Worm (Caenorhabditis elegans) whole organism, mixed stage, embryonic: Measurements from ENCODE around the gene F26F12.5.

Source experiments
- M03D4.4 ChIP-seq: sonication (generic microtip); optimal IDR thresholded peaks from 2 replicates; lab custom pipeline; 2017; ENCODE audit warnings: mild to moderate bottlenecking, missing genetic modification characterization, missing compliant biosample characterization
- bed-3 ChIP-seq: fragments of 200-800 bp; sonication (Bioruptor generic); optimal IDR thresholded peaks from 3 replicates; lab custom pipeline; 2018; ENCODE audit warnings: mild to moderate bottlenecking, missing genetic modification characterization, moderate library complexity, missing compliant biosample characterization
- blmp-1 ChIP-seq: fragments of 150-350 bp; optimal IDR thresholded peaks from 2 replicates; lab custom pipeline; 2014; ENCODE audit warnings: missing biosample characterization, missing genetic modification characterization
- ceh-39 ChIP-seq: fragments of 150-350 bp; optimal IDR thresholded peaks from 2 replicates; lab custom pipeline; 2014; ENCODE audit warnings: missing biosample characterization, missing genetic modification characterization
- ceh-43 ChIP-seq: fragments of 200-800 bp; sonication (Bioruptor generic); optimal IDR thresholded peaks from 2 replicates; lab custom pipeline; 2018; ENCODE audit warnings: mild to moderate bottlenecking, missing genetic modification characterization, moderate library complexity, missing compliant biosample characterization
- ceh-83 ChIP-seq: fragments of 200-800 bp; sonication (Bioruptor generic); optimal IDR thresholded peaks from 2 replicates; lab custom pipeline; 2018; ENCODE audit warnings: mild to moderate bottlenecking, missing genetic modification characterization, missing compliant biosample characterization
- ces-1 ChIP-seq: fragments of 150-350 bp; optimal IDR thresholded peaks from 2 replicates; lab custom pipeline; 2014; ENCODE audit warnings: missing biosample characterization, missing genetic modification reagents, missing genetic modification characterization
- cnd-1 ChIP-seq: fragments of 200-800 bp; sonication (Bioruptor generic); optimal IDR thresholded peaks from 2 replicates; lab custom pipeline; 2018; ENCODE audit warnings: mild to moderate bottlenecking, missing genetic modification characterization, missing compliant biosample characterization
- drap-1 ChIP-seq: fragments of 200-800 bp; sonication (Bioruptor generic); optimal IDR thresholded peaks from 3 replicates; lab custom pipeline; 2018; ENCODE audit warnings: mild to moderate bottlenecking, missing genetic modification characterization, missing compliant biosample characterization
- elt-1 ChIP-seq: sonication (generic microtip); optimal IDR thresholded peaks from 2 replicates; lab custom pipeline; 2017; ENCODE audit warnings: missing genetic modification characterization, mild to moderate bottlenecking, missing compliant biosample characterization, antibody characterized with exemption, moderate library complexity, borderline replicate concordance; ENCODE audit not compliant: insufficient read depth
- elt-3 ChIP-seq: fragments of 150-350 bp; optimal IDR thresholded peaks from 2 replicates; lab custom pipeline; 2014; ENCODE audit warnings: missing biosample characterization, missing genetic modification characterization
- flh-1 ChIP-seq: fragments of 200-800 bp; sonication (Bioruptor generic); optimal IDR thresholded peaks from 2 replicates; lab custom pipeline; 2018; ENCODE audit warnings: mild to moderate bottlenecking, missing genetic modification characterization, moderate library complexity, missing compliant biosample characterization
- ham-2 ChIP-seq: fragments of 200-800 bp; sonication (Bioruptor generic); optimal IDR thresholded peaks from 2 replicates; lab custom pipeline; 2018; ENCODE audit warnings: mild to moderate bottlenecking, missing genetic modification characterization, missing compliant biosample characterization
- hlh-1 ChIP-seq: fragments of 150-350 bp; optimal IDR thresholded peaks from 2 replicates; lab custom pipeline; 2014; ENCODE audit warnings: missing biosample characterization, missing genetic modification reagents, missing genetic modification characterization
- lin-13 ChIP-seq: fragments of 150-350 bp; optimal IDR thresholded peaks from 2 replicates; lab custom pipeline; 2014; ENCODE audit warnings: missing biosample characterization, missing genetic modification characterization
- lin-32 ChIP-seq: fragments of 200-800 bp; sonication (Bioruptor generic); optimal IDR thresholded peaks from 2 replicates; lab custom pipeline; 2018; ENCODE audit warnings: mild to moderate bottlenecking, missing genetic modification characterization, missing compliant biosample characterization
- lsy-2 ChIP-seq: fragments of 150-350 bp; optimal IDR thresholded peaks from 2 replicates; lab custom pipeline; 2014; ENCODE audit warnings: missing biosample characterization, missing genetic modification characterization
- mab-5 ChIP-seq: fragments of 150-350 bp; optimal IDR thresholded peaks from 2 replicates; lab custom pipeline; 2014; ENCODE audit warnings: missing biosample characterization, missing genetic modification characterization
- mep-1 ChIP-seq: fragments of 150-350 bp; optimal IDR thresholded peaks from 2 replicates; lab custom pipeline; 2017; ENCODE audit warnings: missing biosample characterization, missing genetic modification reagents, missing genetic modification characterization, inconsistent platforms
- mls-2 ChIP-seq: sonication (generic microtip); optimal IDR thresholded peaks from 2 replicates; lab custom pipeline; 2016; ENCODE audit warnings: mild to moderate bottlenecking, missing genetic modification characterization, moderate library complexity, missing compliant biosample characterization
- nhr-12 ChIP-seq: fragments of 150-350 bp; optimal IDR thresholded peaks from 2 replicates; lab custom pipeline; 2014; ENCODE audit warnings: missing biosample characterization, missing genetic modification characterization
- nhr-2 ChIP-seq: fragments of 150-350 bp; optimal IDR thresholded peaks from 2 replicates; lab custom pipeline; 2014; ENCODE audit warnings: missing biosample characterization, missing genetic modification characterization
- nhr-237 ChIP-seq: fragments of 150-350 bp; optimal IDR thresholded peaks from 2 replicates; lab custom pipeline; 2014; ENCODE audit warnings: missing biosample characterization, missing genetic modification characterization
- nhr-76 ChIP-seq: sonication (generic microtip); optimal IDR thresholded peaks from 2 replicates; lab custom pipeline; 2017; ENCODE audit warnings: missing biosample characterization, missing genetic modification characterization
- pha-4 ChIP-seq: fragments of 150-350 bp; optimal IDR thresholded peaks from 2 replicates; lab custom pipeline; 2018; ENCODE audit warnings: missing biosample characterization, missing genetic modification reagents, missing genetic modification characterization
- sem-2 ChIP-seq: fragments of 200-800 bp; sonication (Bioruptor generic); optimal IDR thresholded peaks from 2 replicates; lab custom pipeline; 2018; ENCODE audit warnings: mild to moderate bottlenecking, missing genetic modification characterization, missing compliant biosample characterization
- sptf-1 ChIP-seq: sonication (generic microtip); optimal IDR thresholded peaks from 2 replicates; lab custom pipeline; 2017; ENCODE audit warnings: mild to moderate bottlenecking, missing genetic modification characterization, moderate library complexity, missing compliant biosample characterization
- tbx-8 ChIP-seq: fragments of 200-800 bp; sonication (Bioruptor generic); optimal IDR thresholded peaks from 2 replicates; lab custom pipeline; 2018; ENCODE audit warnings: mild to moderate bottlenecking, missing genetic modification characterization, moderate library complexity, missing compliant biosample characterization
- unc-39 ChIP-seq: fragments of 150-350 bp; optimal IDR thresholded peaks from 2 replicates; lab custom pipeline; 2014; ENCODE audit warnings: missing biosample characterization, missing genetic modification characterization
- unc-62 ChIP-seq: fragments of 150-350 bp; optimal IDR thresholded peaks from 2 replicates; lab custom pipeline; 2014; ENCODE audit warnings: missing biosample characterization, missing genetic modification reagents, missing genetic modification characterization
- zip-8 ChIP-seq: fragments of 150-350 bp; optimal IDR thresholded peaks from 2 replicates; lab custom pipeline; 2014; ENCODE audit warnings: missing biosample characterization, missing genetic modification characterization
- ztf-11 ChIP-seq: fragments of 150-350 bp; optimal IDR thresholded peaks from 2 replicates; lab custom pipeline; 2014; ENCODE audit warnings: missing biosample characterization, missing genetic modification characterization

Gene F26F12.5

DNA sequence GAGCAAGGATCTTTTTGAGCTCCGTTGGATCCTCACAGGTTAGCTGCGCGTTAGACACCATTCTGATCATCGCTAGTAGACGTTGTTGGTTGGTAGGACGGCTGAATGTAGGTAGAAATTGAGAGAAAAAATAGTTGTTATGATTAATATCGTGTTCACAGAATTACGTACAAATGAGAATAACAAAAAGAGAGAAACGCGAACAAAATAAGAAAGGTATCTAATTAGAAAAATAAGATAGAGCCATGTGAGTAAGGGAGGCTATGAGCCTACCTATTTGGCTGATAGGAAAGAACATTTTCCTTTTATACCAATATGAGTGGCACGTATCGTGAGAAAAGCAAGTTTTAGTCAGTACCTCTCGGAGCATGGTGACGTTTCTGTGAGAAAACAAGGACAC, 18.8 kb upstream of the F26F12.5 start, which contains the start of gene C04E6.8:
Gene C04E6.8, minus strand, starts transcription at position 101 of the 400 bp plus-strand sequence.
- TF ChIP-seq mab-5 (tag; lab: Kevin White, UChicago) (no peak), hlh-1 (tag; lab: Kevin White, UChicago) (no peak), lsy-2 (tag; lab: Kevin White, UChicago) (no peak), ceh-39 (no peak), ces-1 (GFP tag; lab: Kevin White, UChicago) (no peak), sem-2 (GFP tag; lab: Kevin White, UChicago) (no peak), flh-1 (GFP tag; lab: Kevin White, UChicago) (no peak), sptf-1 (tag; lab: Kevin White, UChicago) (no peak), cnd-1 (tag; lab: Kevin White, UChicago) (no peak), ztf-11 (tag; lab: Kevin White, UChicago) (no peak), pha-4 (no peak), lin-13 (tag; lab: Kevin White, UChicago) (no peak), lin-32 (GFP tag; lab: Kevin White, UChicago) (no peak), drap-1 (GFP tag; lab: Kevin White, UChicago) (no peak), elt-3 (tag; lab: Kevin White, UChicago) (no peak), mep-1 (tag; lab: Kevin White, UChicago) (no peak), ham-2 (GFP tag; lab: Kevin White, UChicago) (no peak), nhr-2 (no peak), zip-8 (no peak)

DNA sequence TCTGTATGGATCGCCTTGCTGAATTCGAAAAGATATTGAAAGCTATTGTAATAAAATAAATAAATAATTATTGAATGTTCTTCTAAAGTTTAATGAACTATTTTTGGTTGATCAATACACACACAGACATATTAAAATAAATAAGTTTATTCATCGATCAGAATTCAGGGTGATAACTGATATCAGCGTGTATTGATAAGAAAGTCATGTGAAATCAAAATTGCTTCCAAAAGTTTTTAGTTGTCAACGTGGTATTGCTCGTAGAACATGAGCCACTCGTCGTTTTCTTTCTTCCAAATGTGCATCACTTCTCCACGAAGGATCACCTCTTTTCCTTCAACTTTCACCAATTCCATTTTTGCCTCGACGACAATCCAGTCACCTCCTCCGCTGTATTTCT, 17.4 kb upstream of the F26F12.5 start:
- TF ChIP-seq nhr-12 (tag; lab: Kevin White, UChicago) (no peak), ham-2 (GFP tag; lab: Kevin White, UChicago) (no peak), elt-3 (tag; lab: Kevin White, UChicago) (no peak), sptf-1 (tag; lab: Kevin White, UChicago) (no peak), ces-1 (GFP tag; lab: Kevin White, UChicago) (no peak), ceh-83 (GFP tag; lab: Kevin White, UChicago) (no peak), cnd-1 (tag; lab: Kevin White, UChicago) (no peak), mep-1 (tag; lab: Kevin White, UChicago) (no peak), flh-1 (GFP tag; lab: Kevin White, UChicago) (no peak), lin-13 (tag; lab: Kevin White, UChicago) (no peak), unc-62 (GFP tag; lab: Kevin White, UChicago) (no peak), bed-3 (GFP tag; lab: Kevin White, UChicago) (no peak), hlh-1 (tag; lab: Kevin White, UChicago) (no peak), tbx-8 (GFP tag; lab: Kevin White, UChicago) (no peak), M03D4.4 (no peak)

DNA sequence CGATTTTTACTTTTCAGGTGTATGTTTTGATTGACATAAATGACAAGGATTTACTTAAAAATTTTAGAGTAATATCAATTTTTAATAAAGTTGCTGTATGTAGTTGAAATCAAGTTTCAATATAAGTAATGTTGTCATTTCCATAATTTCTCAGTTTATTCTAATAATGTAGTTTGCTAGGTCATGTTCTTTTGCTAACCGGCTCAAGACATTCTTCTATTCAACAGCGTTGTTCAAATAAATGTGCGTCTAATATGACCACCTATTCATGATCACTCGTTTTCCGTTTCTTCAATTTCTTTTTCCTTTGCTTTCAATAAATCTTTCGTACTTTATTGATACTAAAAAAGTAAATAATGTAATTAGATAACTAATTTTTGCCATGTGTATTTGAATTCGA, 15.1 kb upstream of the F26F12.5 start, which contains the start of gene C02G6.3:
Gene C02G6.3, plus strand, starts transcription at position 301 of the 400 bp plus-strand sequence.
- no peak for TF ChIP-seq elt-1
- no peak for TF ChIP-seq lin-13 (tag; lab: Kevin White, UChicago)
- TF ChIP-seq ceh-43 (GFP tag; lab: Kevin White, UChicago): no peak
- TF ChIP-seq blmp-1 (tag; lab: Kevin White, UChicago): no peak
- no peak for TF ChIP-seq lin-32 (GFP tag; lab: Kevin White, UChicago)
- no peak for TF ChIP-seq nhr-76 (tag; lab: Kevin White, UChicago)
- TF ChIP-seq sem-2 (GFP tag; lab: Kevin White, UChicago): no peak
- TF ChIP-seq ces-1 (GFP tag; lab: Kevin White, UChicago): no peak
- no peak for TF ChIP-seq sptf-1 (tag; lab: Kevin White, UChicago)
- TF ChIP-seq mep-1 (tag; lab: Kevin White, UChicago): no peak
- TF ChIP-seq unc-39: no peak
- TF ChIP-seq ztf-11 (tag; lab: Kevin White, UChicago): no peak
- TF ChIP-seq tbx-8 (GFP tag; lab: Kevin White, UChicago): no peak
- no peak for TF ChIP-seq ceh-39
- TF ChIP-seq elt-3 (tag; lab: Kevin White, UChicago): no peak
- TF ChIP-seq cnd-1 (tag; lab: Kevin White, UChicago): no peak
- no peak for TF ChIP-seq mls-2 (tag; lab: Kevin White, UChicago)
- TF ChIP-seq unc-62 (GFP tag; lab: Kevin White, UChicago): no peak

DNA sequence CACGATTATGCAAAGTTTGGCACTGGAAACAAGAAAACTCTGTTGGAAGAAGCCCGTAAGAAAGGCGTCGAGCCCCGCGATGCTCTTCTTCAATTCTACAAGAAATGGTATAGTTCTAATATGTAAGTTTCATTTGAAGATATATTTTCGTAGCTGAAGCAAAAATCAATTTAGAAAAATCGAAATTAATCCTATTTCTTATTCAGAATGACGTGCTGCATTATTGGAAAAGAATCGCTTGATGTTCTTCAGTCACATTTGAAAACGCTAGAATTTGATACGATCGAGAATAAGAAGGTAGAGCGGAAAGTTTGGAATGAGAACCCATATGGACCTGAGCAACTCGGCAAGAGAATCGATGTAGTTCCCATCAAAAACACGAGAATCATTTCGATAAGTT, 12.0 kb upstream of the F26F12.5 start:
- TF ChIP-seq bed-3 (GFP tag; lab: Kevin White, UChicago) (no peak), lin-13 (tag; lab: Kevin White, UChicago) (no peak), ceh-43 (GFP tag; lab: Kevin White, UChicago) (no peak), sem-2 (GFP tag; lab: Kevin White, UChicago) (no peak), elt-3 (tag; lab: Kevin White, UChicago) (no peak), ham-2 (GFP tag; lab: Kevin White, UChicago) (no peak), elt-1 (no peak), hlh-1 (tag; lab: Kevin White, UChicago) (no peak), sptf-1 (tag; lab: Kevin White, UChicago) (no peak), ces-1 (GFP tag; lab: Kevin White, UChicago) (no peak), flh-1 (GFP tag; lab: Kevin White, UChicago) (no peak), nhr-237 (tag; lab: Kevin White, UChicago) (no peak), tbx-8 (GFP tag; lab: Kevin White, UChicago) (no peak), M03D4.4 (no peak), zip-8 (no peak), cnd-1 (tag; lab: Kevin White, UChicago) (no peak), ztf-11 (tag; lab: Kevin White, UChicago) (no peak), lsy-2 (tag; lab: Kevin White, UChicago) (no peak), lin-32 (GFP tag; lab: Kevin White, UChicago) (no peak)
